Fruit fly (Drosophila melanogaster) whole organism, embryonic: ENCODE measurements around the gene CG34290.
A peak's percentile ranks its signal among the peaks of the same experiment; 100 is the strongest.

Experiments used
- ATbp ChIP-seq: fragments of 200-800 bp; sonication (Bioruptor generic); optimal IDR thresholded peaks from 2 replicates; lab custom pipeline; 2017; ENCODE audit warnings: missing biosample characterization, mild to moderate bottlenecking, missing genetic modification characterization, missing genetic modification reagents
- Aef1 ChIP-seq: fragments of 200-800 bp; sonication (Bioruptor generic); IDR thresholded peaks from 3 replicates; pipeline ENCODE4 v1.3.6; 2022; ENCODE audit warnings: missing biosample characterization, missing genetic modification characterization
- CG10267 ChIP-seq: fragments of 200-800 bp; sonication (Bioruptor generic); optimal IDR thresholded peaks from 2 replicates; lab custom pipeline; 2018; ENCODE audit warnings: missing biosample characterization, mild to moderate bottlenecking, missing genetic modification characterization, moderate library complexity
- CG1603 ChIP-seq: fragments of 200-800 bp; sonication (Bioruptor generic); optimal IDR thresholded peaks from 2 replicates; lab custom pipeline; 2019; ENCODE audit warnings: missing biosample characterization, mild to moderate bottlenecking, missing genetic modification characterization, moderate library complexity
- CG18476 ChIP-seq: fragments of 200-800 bp; sonication (Bioruptor generic); optimal IDR thresholded peaks from 2 replicates; lab custom pipeline; 2016; ENCODE audit warnings: missing biosample characterization, mild to moderate bottlenecking, missing genetic modification characterization
- CG18764 ChIP-seq: fragments of 200-800 bp; sonication (Bioruptor generic); optimal IDR thresholded peaks from 3 replicates; lab custom pipeline; 2016; ENCODE audit warnings: missing biosample characterization, missing genetic modification characterization
- CG2875 ChIP-seq: fragments of 200-800 bp; sonication (Bioruptor generic); optimal IDR thresholded peaks from 2 replicates; lab custom pipeline; 2017; ENCODE audit warnings: missing biosample characterization, mild to moderate bottlenecking, missing genetic modification characterization, missing genetic modification reagents
- CG30431 ChIP-seq: fragments of 200-800 bp; sonication (Bioruptor generic); optimal IDR thresholded peaks from 2 replicates; lab custom pipeline; 2017; ENCODE audit warnings: missing biosample characterization, missing genetic modification characterization
- CG3995 ChIP-seq: fragments of 200-800 bp; sonication (Bioruptor generic); optimal IDR thresholded peaks from 3 replicates; lab custom pipeline; 2016; ENCODE audit warnings: missing biosample characterization, missing genetic modification characterization
- CG42726 ChIP-seq: fragments of 200-800 bp; sonication (Bioruptor generic); IDR thresholded peaks from 2 replicates; pipeline ENCODE4 v1.3.6; 2022; ENCODE audit warnings: missing biosample characterization, missing genetic modification characterization; ENCODE audit not compliant: partially characterized antibody
- CG43689 ChIP-seq: fragments of 200-800 bp; sonication (Bioruptor generic); IDR thresholded peaks from 2 replicates; pipeline ENCODE4 v1.3.6; 2022; ENCODE audit warnings: missing biosample characterization, missing genetic modification characterization
- CG4617 ChIP-seq: fragments of 200-800 bp; sonication (Bioruptor generic); optimal IDR thresholded peaks from 3 replicates; lab custom pipeline; 2016; ENCODE audit warnings: missing biosample characterization, missing genetic modification characterization, borderline replicate concordance
- CG7987 ChIP-seq: fragments of 200-800 bp; sonication (Bioruptor generic); optimal IDR thresholded peaks from 2 replicates; lab custom pipeline; 2018; ENCODE audit warnings: missing biosample characterization, mild to moderate bottlenecking, missing genetic modification characterization, moderate library complexity
- CG8478 ChIP-seq: fragments of >200 bp; optimal IDR thresholded peaks from 2 replicates; lab custom pipeline; 2018
- D19A ChIP-seq: fragments of 200-800 bp; optimal IDR thresholded peaks from 3 replicates; lab custom pipeline; 2019; ENCODE audit warnings: missing biosample characterization, mild to moderate bottlenecking, missing genetic modification characterization, moderate library complexity
- Dad ChIP-seq: fragments of 200-800 bp; sonication (Bioruptor generic); optimal IDR thresholded peaks from 3 replicates; lab custom pipeline; 2016; ENCODE audit warnings: missing biosample characterization, missing genetic modification characterization
- Dip3 ChIP-seq: fragments of 200-800 bp; sonication (Bioruptor generic); optimal IDR thresholded peaks from 3 replicates; lab custom pipeline; 2016; ENCODE audit warnings: missing biosample characterization, missing genetic modification characterization
- Drgx ChIP-seq: fragments of 200-800 bp; sonication (Bioruptor generic); IDR thresholded peaks from 2 replicates; pipeline ENCODE4 v1.3.6; 2022; ENCODE audit warnings: missing biosample characterization, missing genetic modification characterization
- Ets65A ChIP-seq: fragments of 200-800 bp; sonication (Bioruptor generic); peaks from one replicate; lab custom pipeline; 2016; ENCODE audit warnings: missing biosample characterization, missing genetic modification characterization
- Fer2 ChIP-seq: fragments of 200-800 bp; sonication (Bioruptor generic); optimal IDR thresholded peaks from 2 replicates; lab custom pipeline; 2018; ENCODE audit warnings: missing biosample characterization, mild to moderate bottlenecking, missing genetic modification characterization, moderate library complexity
- Gug ChIP-seq: fragments of 200-800 bp; sonication (Bioruptor generic); IDR thresholded peaks from 4 replicates; pipeline ENCODE4 v1.3.6; 2022; ENCODE audit warnings: missing biosample characterization, missing genetic modification characterization
- HHEX ChIP-seq: fragments of 200-800 bp; sonication (Bioruptor generic); optimal IDR thresholded peaks from 3 replicates; lab custom pipeline; 2017; ENCODE audit warnings: missing biosample characterization, mild to moderate bottlenecking, missing genetic modification characterization, missing genetic modification reagents
- Hr78 ChIP-seq, 2 experiments: fragments of 200-800 bp in 1 of 2; fragments of >200 bp in 1 of 2; sonication (Bioruptor generic) in 1 of 2; optimal IDR thresholded peaks; 2 replicates each; lab custom pipeline; 2017 to 2019; ENCODE audit warnings: missing biosample characterization in 2 of 2, missing genetic modification characterization in 2 of 2, mild to moderate bottlenecking in 1 of 2, moderate library complexity in 1 of 2
- Lhr ChIP-seq: fragments of 200-800 bp; sonication (Bioruptor generic); optimal IDR thresholded peaks from 3 replicates; lab custom pipeline; 2017; ENCODE audit warnings: mild to moderate bottlenecking, missing biosample characterization, missing genetic modification reagents, missing genetic modification characterization
- NK7.1 ChIP-seq: fragments of 200-800 bp; sonication (Bioruptor generic); optimal IDR thresholded peaks from 3 replicates; lab custom pipeline; 2016; ENCODE audit warnings: missing biosample characterization, missing genetic modification characterization
- Ravus ChIP-seq: fragments of 200-800 bp; sonication (Bioruptor generic); IDR thresholded peaks from 2 replicates; pipeline ENCODE4 v1.3.6; 2022; ENCODE audit warnings: missing biosample characterization, missing genetic modification characterization
- Ssrp ChIP-seq: fragments of 200-800 bp; sonication (Bioruptor generic); optimal IDR thresholded peaks from 2 replicates; lab custom pipeline; 2018; ENCODE audit warnings: missing biosample characterization, mild to moderate bottlenecking, missing genetic modification characterization, moderate library complexity
- Stat92E ChIP-seq, 3 experiments: fragments of >200 bp in 2 of 3; fragments of 200-800 bp in 1 of 3; sonication (Bioruptor generic) in 1 of 3; optimal IDR thresholded peaks; 2 replicates each; lab custom pipeline; 2017 to 2019; ENCODE audit warnings: missing biosample characterization in 3 of 3, missing genetic modification characterization in 3 of 3, mild to moderate bottlenecking in 1 of 3, moderate library complexity in 1 of 3
- Usf ChIP-seq: fragments of 200-800 bp; sonication (Bioruptor generic); optimal IDR thresholded peaks from 2 replicates; lab custom pipeline; 2017; ENCODE audit warnings: missing genotype, missing biosample characterization, missing genetic modification characterization
- ap ChIP-seq: fragments of 200-800 bp; sonication (Bioruptor generic); IDR thresholded peaks from 2 replicates; pipeline ENCODE4 v1.3.6; 2022; ENCODE audit warnings: missing biosample characterization, missing genetic modification characterization
- ase ChIP-seq: fragments of 200-800 bp; sonication (Bioruptor generic); IDR thresholded peaks from 3 replicates; pipeline ENCODE4 v1.3.6; 2022; ENCODE audit warnings: missing biosample characterization, missing genetic modification characterization
- chm ChIP-seq: fragments of 200-800 bp; sonication (Bioruptor generic); IDR thresholded peaks from 2 replicates; pipeline ENCODE4 v1.3.6; 2022; ENCODE audit warnings: missing biosample characterization, missing genetic modification characterization
- dmrt11E ChIP-seq: fragments of 200-800 bp; sonication (Bioruptor generic); optimal IDR thresholded peaks from 3 replicates; lab custom pipeline; 2018; ENCODE audit warnings: missing biosample characterization, mild to moderate bottlenecking, missing genetic modification characterization, moderate library complexity
- dpn ChIP-seq, 2 experiments: fragments of 200-800 bp; sonication (Bioruptor generic); optimal IDR thresholded peaks; 3 replicates each; lab custom pipeline; 2016; ENCODE audit warnings: missing biosample characterization in 2 of 2, missing genetic modification characterization in 2 of 2
- ems ChIP-seq: fragments of 200-800 bp; sonication (Bioruptor generic); optimal IDR thresholded peaks from 3 replicates; lab custom pipeline; 2016; ENCODE audit warnings: missing biosample characterization, missing genetic modification characterization
- en ChIP-seq: fragments of 200-800 bp; sonication (Bioruptor generic); optimal IDR thresholded peaks from 2 replicates; lab custom pipeline; 2016; ENCODE audit warnings: missing biosample characterization, missing genetic modification characterization
- gsb ChIP-seq: fragments of 200-800 bp; sonication (Bioruptor generic); IDR thresholded peaks from 2 replicates; pipeline ENCODE4 v1.3.6; 2022; ENCODE audit warnings: missing biosample characterization, missing genetic modification characterization
- ham ChIP-seq: fragments of 200-800 bp; sonication (Bioruptor generic); IDR thresholded peaks from 2 replicates; pipeline ENCODE4 v1.3.6; 2022; ENCODE audit warnings: missing biosample characterization, missing genetic modification characterization
- kay ChIP-seq: fragments of 200-800 bp; sonication (Bioruptor generic); optimal IDR thresholded peaks from 2 replicates; lab custom pipeline; 2016; ENCODE audit warnings: missing biosample characterization, missing genetic modification characterization
- kni ChIP-seq: fragments of 200-800 bp; sonication (Bioruptor generic); optimal IDR thresholded peaks from 3 replicates; lab custom pipeline; 2017; ENCODE audit warnings: mild to moderate bottlenecking, missing biosample characterization, missing genetic modification reagents, missing genetic modification characterization
- lilli ChIP-seq: fragments of 200-800 bp; sonication (Bioruptor generic); optimal IDR thresholded peaks from 3 replicates; lab custom pipeline; 2016; ENCODE audit warnings: missing biosample characterization, missing genetic modification characterization
- phol ChIP-seq: fragments of 200-800 bp; sonication (Bioruptor generic); optimal IDR thresholded peaks from 3 replicates; lab custom pipeline; 2018; ENCODE audit warnings: missing biosample characterization, mild to moderate bottlenecking, missing genetic modification characterization, moderate library complexity
- pros ChIP-seq: fragments of 200-800 bp; sonication (Bioruptor generic); optimal IDR thresholded peaks from 3 replicates; lab custom pipeline; 2019; ENCODE audit warnings: missing biosample characterization, mild to moderate bottlenecking, missing genetic modification characterization, moderate library complexity
- psq ChIP-seq: fragments of 200-800 bp; sonication (Bioruptor generic); optimal IDR thresholded peaks from 2 replicates; lab custom pipeline; 2017; ENCODE audit warnings: missing biosample characterization, missing genetic modification characterization
- sr ChIP-seq: fragments of 200-800 bp; sonication (Bioruptor generic); IDR thresholded peaks from 3 replicates; pipeline ENCODE4 v1.3.6; 2022; ENCODE audit warnings: missing biosample characterization, missing genetic modification characterization
- ssp ChIP-seq: fragments of 200-800 bp; sonication (Bioruptor generic); IDR thresholded peaks from 2 replicates; pipeline ENCODE4 v1.3.6; 2022; ENCODE audit warnings: missing biosample characterization, missing genetic modification characterization
- tin ChIP-seq: fragments of 200-800 bp; sonication (Bioruptor generic); optimal IDR thresholded peaks from 3 replicates; lab custom pipeline; 2016; ENCODE audit warnings: missing biosample characterization, missing genetic modification characterization
- ttk ChIP-seq: fragments of 200-800 bp; sonication (Bioruptor generic); IDR thresholded peaks from 2 replicates; pipeline ENCODE4 v2.1.2; 2022; ENCODE audit warnings: missing biosample characterization, missing genetic modification characterization
- twi ChIP-seq: fragments of 200-800 bp; optimal IDR thresholded peaks from 2 replicates; lab custom pipeline; 2019; ENCODE audit warnings: missing biosample characterization, mild to moderate bottlenecking, missing genetic modification characterization, moderate library complexity
- unc-4 ChIP-seq: fragments of 200-800 bp; sonication (Bioruptor generic); IDR thresholded peaks from 2 replicates; pipeline ENCODE4 v1.3.6; 2022; ENCODE audit warnings: missing biosample characterization, missing genetic modification characterization; ENCODE audit not compliant: partially characterized antibody

CG34290 gene

DNA sequence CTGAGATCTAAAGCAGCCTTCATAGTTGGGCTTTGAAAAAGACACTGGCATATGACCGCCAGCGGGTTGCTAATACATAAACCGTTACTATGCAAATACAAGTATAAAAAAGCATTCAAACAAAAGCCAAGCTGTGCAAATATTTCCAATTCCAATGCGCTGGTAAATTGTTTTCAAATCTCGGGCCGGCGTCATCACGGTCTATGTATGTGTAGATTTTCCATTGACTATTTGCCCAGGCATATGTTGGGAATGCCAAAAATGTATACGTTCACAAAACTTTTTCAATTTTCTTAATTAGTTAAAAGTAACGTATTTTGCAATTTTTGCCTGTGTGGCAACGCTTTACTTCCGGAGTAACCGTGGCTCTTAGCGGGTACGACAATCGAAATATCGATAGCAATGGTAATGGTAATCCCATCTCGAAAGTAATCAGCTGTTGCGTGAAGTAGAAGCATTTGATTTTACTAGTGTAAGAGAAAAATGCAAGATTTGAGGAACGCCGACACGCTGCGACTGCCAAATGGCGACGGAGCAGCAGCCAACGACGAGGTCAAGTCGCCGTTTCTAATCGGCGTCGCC lies at the start of gene CG34290, which contains the start of gene Uck (continued):
- TF ChIP-seq sr (GFP tag; lab: Robert Waterston, UW) (0 out of 3 replicates have a peak, but pooled peaks have one; percentile 50), dmrt11E (peak; percentile 33), CG18764 (GFP tag; lab: Kevin White, UChicago) (peak; percentile 54), Aef1 (no peak), en (GFP tag; lab: Kevin White, UChicago) (peak; percentile 60), twi (peak; percentile 62), ssp (GFP tag; lab: Robert Waterston, UW) (peak; percentile 38; the same call in 1 of the 2 replicates), CG7987 (GFP tag; lab: Kevin White, UChicago) (peak; percentile 96), Hr78 (GFP tag; optimal IDR thresholded peaks at IDR 0.05; lab: Kevin White, UChicago) (peak in 1 of 2 experiments; percentile 13), Lhr (peak; percentile 82), tin (peak; percentile 54), psq (GFP tag; lab: Kevin White, UChicago) (peak; percentile 48), Drgx (GFP tag; lab: Robert Waterston, UW) (no peak), Dad (GFP tag; lab: Kevin White, UChicago) (peak; percentile 71), unc-4 (GFP tag; lab: Robert Waterston, UW) (peak; percentile 88), kni (GFP tag; lab: Kevin White, UChicago) (peak; percentile 75), chm (GFP tag; lab: Robert Waterston, UW) (peak; percentile 73), NK7.1 (GFP tag; lab: Kevin White, UChicago) (peak; percentile 84), CG8478 (lab: Kevin White, UChicago) (no peak), lilli (GFP tag; lab: Kevin White, UChicago) (peak; percentile 69), Stat92E (GFP tag; optimal IDR thresholded peaks at IDR 0.05; lab: Kevin White, UChicago) (peak in 1 of 3 experiments; percentile 48), CG43689 (peak; percentile 64), CG1603 (tag; lab: Kevin White, UChicago) (peak; percentile 90), HHEX (GFP tag; lab: Kevin White, UChicago) (peak; percentile 82), CG30431 (peak; percentile 49), dpn (GFP tag; optimal IDR thresholded peaks at IDR 0.05; lab: Kevin White, UChicago) (peak; percentile 56 to 74), Ssrp (peak; percentile 32), pros (GFP tag; lab: Kevin White, UChicago) (no peak), CG4617 (GFP tag; lab: Kevin White, UChicago) (peak; percentile 70), Usf (GFP tag; lab: Kevin White, UChicago) (peak; percentile 6), CG3995 (GFP tag; lab: Kevin White, UChicago) (peak; percentile 78), ttk (GFP tag; lab: Robert Waterston, UW) (peak; percentile 44), ATbp (GFP tag; lab: Kevin White, UChicago) (peak; percentile 63), CG18476 (GFP tag; lab: Kevin White, UChicago) (no peak), gsb (GFP tag; lab: Robert Waterston, UW) (peak; percentile 61), phol (peak; percentile 80), Dip3 (GFP tag; lab: Kevin White, UChicago) (peak; percentile 46), Ets65A (GFP tag; lab: Kevin White, UChicago) (peak; percentile 99), D19A (tag; lab: Kevin White, UChicago) (no peak), ham (no peak), CG42726 (GFP tag; lab: Robert Waterston, UW) (peak; percentile 75), Gug (no peak; the same call in 3 of the 4 replicates), kay (no peak), ase (GFP tag; lab: Robert Waterston, UW) (peak; percentile 71; the same call in 2 of the 3 replicates), Ravus (GFP tag; lab: Robert Waterston, UW) (no peak), ems (GFP tag; lab: Kevin White, UChicago) (peak; percentile 66), CG2875 (GFP tag; lab: Kevin White, UChicago) (peak; percentile 57), Fer2 (tag; lab: Kevin White, UChicago) (peak; percentile 76), ap (GFP tag; lab: Robert Waterston, UW) (peak; percentile 45), CG10267 (peak; percentile 71)
